Fruit fly (Drosophila melanogaster) whole organism, pupa: Measurements from ENCODE around the gene ND-MNLL.

Experiments
- CG10348 ChIP-seq: fragments of 200-800 bp; sonication (Bioruptor generic); IDR thresholded peaks from 2 replicates; pipeline ENCODE4 v1.3.6; 2022; ENCODE audit warnings: missing biosample characterization, missing genetic modification characterization
- CG14655 ChIP-seq: fragments of 200-800 bp; sonication (Bioruptor generic); optimal IDR thresholded peaks from 3 replicates; lab custom pipeline; 2017; ENCODE audit warnings: mild to moderate bottlenecking, missing biosample characterization, missing genetic modification reagents, missing genetic modification characterization
- CG15710 ChIP-seq: fragments of 200-800 bp; sonication (Bioruptor generic); optimal IDR thresholded peaks from 2 replicates; lab custom pipeline; 2018; ENCODE audit warnings: missing biosample characterization, mild to moderate bottlenecking, missing genetic modification characterization, moderate library complexity
- CG17806 ChIP-seq: fragments of 200-800 bp; sonication (Bioruptor generic); optimal IDR thresholded peaks from 2 replicates; lab custom pipeline; 2018; ENCODE audit warnings: missing biosample characterization, mild to moderate bottlenecking, missing genetic modification characterization, moderate library complexity
- CG34367 ChIP-seq: fragments of 200-800 bp; sonication (Bioruptor generic); optimal IDR thresholded peaks from 2 replicates; lab custom pipeline; 2018; ENCODE audit warnings: missing biosample characterization, mild to moderate bottlenecking, missing genetic modification characterization
- CG8159 ChIP-seq: fragments of 200-800 bp; sonication (Bioruptor generic); optimal IDR thresholded peaks from 3 replicates; lab custom pipeline; 2018; ENCODE audit warnings: missing biosample characterization, mild to moderate bottlenecking, missing genetic modification characterization, moderate library complexity
- CG9948 ChIP-seq: fragments of 200-800 bp; sonication (Bioruptor generic); optimal IDR thresholded peaks from 2 replicates; lab custom pipeline; 2018; ENCODE audit warnings: missing biosample characterization, mild to moderate bottlenecking, missing genetic modification characterization, moderate library complexity
- D1 ChIP-seq: fragments of 200-800 bp; sonication (Bioruptor generic); optimal IDR thresholded peaks from 2 replicates; lab custom pipeline; 2018; ENCODE audit warnings: missing biosample characterization, mild to moderate bottlenecking, missing genetic modification characterization, moderate library complexity
- EcR ChIP-seq: fragments of 200-800 bp; sonication (Bioruptor generic); optimal IDR thresholded peaks from 3 replicates; lab custom pipeline; 2019; ENCODE audit warnings: missing biosample characterization, missing genetic modification characterization, mild to moderate bottlenecking, moderate library complexity, missing genetic modification reagents
- Ets98B ChIP-seq: fragments of 200-800 bp; sonication (Bioruptor generic); IDR thresholded peaks from 2 replicates; pipeline ENCODE4 v1.3.6; 2022; ENCODE audit warnings: missing biosample characterization, missing genetic modification characterization
- Pif1A ChIP-seq: fragments of 200-800 bp; sonication (Bioruptor generic); optimal IDR thresholded peaks from 3 replicates; lab custom pipeline; 2016; ENCODE audit warnings: missing biosample characterization, missing genetic modification characterization
- fd96Ca ChIP-seq: fragments of 200-800 bp; sonication (Bioruptor generic); IDR thresholded peaks from 3 replicates; pipeline ENCODE4 v1.3.6; 2022; ENCODE audit warnings: missing biosample characterization, missing genetic modification characterization

DNA sequence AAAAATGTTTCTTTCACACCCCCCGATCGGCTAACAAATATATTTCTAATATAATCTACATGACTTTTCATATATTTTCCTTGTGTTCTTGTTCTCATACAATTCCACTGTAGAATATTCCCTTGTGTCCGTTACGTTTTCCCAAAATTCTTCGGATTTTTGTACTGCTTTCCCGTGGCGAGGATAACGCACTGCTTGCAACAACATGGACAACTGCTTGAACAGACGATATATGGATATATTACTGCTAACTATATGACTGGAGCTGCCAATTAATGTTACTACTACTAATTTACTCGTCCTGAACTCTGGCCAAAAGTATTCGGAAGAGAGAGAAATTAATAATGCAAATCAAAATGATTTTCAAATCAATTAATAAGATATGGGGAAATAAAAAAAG lies 31.3 kb upstream of the ND-MNLL start:
- no peak for TF ChIP-seq CG8159
- no peak for TF ChIP-seq CG14655 (GFP tag; lab: Kevin White, UChicago)
- no peak for TF ChIP-seq CG17806 (tag; lab: Kevin White, UChicago)
- no peak for TF ChIP-seq Pif1A (GFP tag; lab: Kevin White, UChicago)
- TF ChIP-seq CG10348, result no peak
- TF ChIP-seq CG15710 (tag; lab: Kevin White, UChicago), result no peak
- no peak for TF ChIP-seq CG34367 (tag; lab: Kevin White, UChicago)
- TF ChIP-seq D1, result no peak
- TF ChIP-seq EcR, result no peak
- no peak for TF ChIP-seq Ets98B (GFP tag; lab: Robert Waterston, UW)
- TF ChIP-seq CG9948 (tag; lab: Kevin White, UChicago), result no peak
- TF ChIP-seq fd96Ca, result no peak
